Worm (Caenorhabditis elegans): Measurements from ENCODE around the gene C13A2.4.

C13A2.4 gene

DNA sequence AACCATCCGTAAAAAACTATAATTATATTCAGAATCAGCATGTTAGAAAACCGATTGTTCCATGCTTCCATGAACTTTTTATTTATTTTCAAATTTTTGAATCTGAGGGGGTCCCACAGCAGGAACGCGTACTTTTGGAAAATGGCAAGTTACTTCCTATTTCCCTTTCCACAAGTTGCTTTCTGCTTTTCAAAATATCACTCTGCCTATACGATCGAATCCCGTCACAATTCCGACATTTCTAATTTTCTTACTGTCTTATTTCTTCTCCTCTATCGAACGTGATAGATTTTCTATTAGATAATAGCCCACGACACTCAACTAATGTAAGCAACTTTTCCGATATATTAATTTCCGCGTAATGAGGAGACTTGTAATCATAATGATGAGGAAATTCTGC, 3.7 kb upstream of the C13A2.4 start, which contains the start of gene C13A2.5:
C13A2.5 (plus strand) TSS at position 301 of the 400 bp plus-strand sequence.
- TF ChIP-seq F39B2.1 (GFP tag; IDR thresholded peaks at IDR 0.05), result no peak
- TF ChIP-seq nhr-120 (GFP tag; IDR thresholded peaks at IDR 0.05), result no peak
- no peak for TF ChIP-seq mcd-1 (GFP tag; IDR thresholded peaks at IDR 0.05)
- TF ChIP-seq nfyb-1 (GFP tag; IDR thresholded peaks at IDR 0.05), result no peak
- TF ChIP-seq bed-2 (GFP tag; IDR thresholded peaks at IDR 0.05), result no peak
- no peak for TF ChIP-seq unc-62 (GFP tag; optimal IDR thresholded peaks at IDR 0.05)
- no peak for TF ChIP-seq somi-1 (GFP tag; optimal IDR thresholded peaks at IDR 0.05)
- TF ChIP-seq aptf-3 (GFP tag; IDR thresholded peaks at IDR 0.05), result no peak
- TF ChIP-seq F57A8.1 (GFP tag; optimal IDR thresholded peaks at IDR 0.05), result no peak
- no peak for TF ChIP-seq let-607 (tag; optimal IDR thresholded peaks at IDR 0.05)
- no peak for TF ChIP-seq Y53F4B.3 (GFP tag; IDR thresholded peaks at IDR 0.05)
- no peak for TF ChIP-seq sdz-38 (tag; optimal IDR thresholded peaks at IDR 0.05)
- TF ChIP-seq ztf-26 (tag; optimal IDR thresholded peaks at IDR 0.05), result no peak
- TF ChIP-seq B0261.1 (tag; optimal IDR thresholded peaks at IDR 0.05), result no peak
- no peak for TF ChIP-seq attf-5 (GFP tag; optimal IDR thresholded peaks at IDR 0.05)
- no peak for TF ChIP-seq tbx-9 (tag; optimal IDR thresholded peaks at IDR 0.05; ENCODE audit: borderline replicate concordance)
- no peak for TF ChIP-seq rcor-1 (GFP tag; IDR thresholded peaks at IDR 0.05)
- no peak for TF ChIP-seq F23B12.7 (tag; optimal IDR thresholded peaks at IDR 0.05; ENCODE audit: insufficient read depth)

DNA sequence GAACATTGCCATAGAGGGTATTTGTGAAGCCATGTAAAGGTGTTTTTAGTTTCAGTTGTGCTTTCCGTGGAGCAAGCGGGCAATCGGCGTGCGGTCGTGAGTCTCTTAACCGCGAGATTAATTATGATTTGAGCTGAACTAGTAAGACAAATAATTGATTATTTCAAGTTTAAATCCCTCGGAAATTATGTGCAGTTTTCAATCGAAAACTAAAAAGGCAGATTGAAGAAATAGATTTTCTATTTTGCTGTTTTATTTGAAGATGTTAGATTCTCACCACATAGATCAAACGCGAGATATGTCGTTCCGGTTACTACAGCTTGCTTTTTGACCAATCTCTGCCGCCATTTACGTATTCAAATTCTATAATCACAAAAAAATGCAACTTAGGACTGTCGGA, 2.8 kb downstream of the C13A2.4 start, which contains the start of gene C13A2.3:
C13A2.3 (plus strand) TSS at position 301 of the 400 bp plus-strand sequence.
- TF ChIP-seq nhr-80 (tag; optimal IDR thresholded peaks at IDR 0.05) (no peak), hmg-20 (GFP tag; IDR thresholded peaks at IDR 0.05) (no peak), bed-2 (GFP tag; IDR thresholded peaks at IDR 0.05) (no peak), nhr-179 (tag; optimal IDR thresholded peaks at IDR 0.05) (no peak), mxl-1 (tag; optimal IDR thresholded peaks at IDR 0.05) (no peak), nhr-120 (GFP tag; IDR thresholded peaks at IDR 0.05) (no peak)

DNA sequence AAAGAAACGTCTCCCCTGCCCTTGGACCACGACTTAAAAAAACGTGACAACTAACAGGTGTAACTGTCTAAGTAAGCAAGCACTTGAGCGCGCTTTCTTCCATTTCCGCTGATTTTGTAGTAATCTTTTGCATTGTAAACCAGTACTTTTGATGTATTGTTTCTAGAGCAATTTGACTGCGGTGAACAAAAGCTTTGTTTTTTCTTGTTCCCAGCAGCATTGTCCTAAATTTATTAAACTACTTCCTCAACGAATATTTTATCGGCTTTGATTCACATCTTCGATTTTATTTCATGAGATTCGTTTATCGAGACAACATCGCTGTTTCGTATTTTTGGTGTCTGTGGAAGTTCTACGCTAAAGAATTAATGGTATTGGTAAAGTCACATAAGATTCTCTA, 9.5 kb downstream of the C13A2.4 start, which contains the start of gene C13A2.1:
C13A2.1 (plus strand) TSS at position 301 of the 400 bp plus-strand sequence.
- TF ChIP-seq hlh-12 (tag; optimal IDR thresholded peaks at IDR 0.05), result no peak
- no peak for TF ChIP-seq hlh-26 (GFP tag; conservative IDR thresholded peaks at IDR 0.05)
- no peak for TF ChIP-seq hmg-20 (GFP tag; IDR thresholded peaks at IDR 0.05)
- TF ChIP-seq him-1 (tag; optimal IDR thresholded peaks at IDR 0.05), result no peak
- no peak for TF ChIP-seq ceh-58 (GFP tag; IDR thresholded peaks at IDR 0.05)
- TF ChIP-seq B0019.2 (GFP tag; conservative IDR thresholded peaks at IDR 0.05), result no peak
- no peak for TF ChIP-seq lag-1 (GFP tag; IDR thresholded peaks at IDR 0.05)
- no peak for TF ChIP-seq unc-62 (GFP tag; optimal IDR thresholded peaks at IDR 0.05)
- TF ChIP-seq D2030.7 (GFP tag; IDR thresholded peaks at IDR 0.05), result no peak
- no peak for TF ChIP-seq xnd-1 (tag; optimal IDR thresholded peaks at IDR 0.05)
- TF ChIP-seq tbp1 (GFP tag; optimal IDR thresholded peaks at IDR 0.05), result no peak
- TF ChIP-seq lin-40 (tag; optimal IDR thresholded peaks at IDR 0.05), result no peak
- no peak for TF ChIP-seq madf-8 (GFP tag; conservative IDR thresholded peaks at IDR 0.05)
- no peak for TF ChIP-seq C06A6.2 (GFP tag; conservative IDR thresholded peaks at IDR 0.05)
- no peak for TF ChIP-seq egrh-3 (GFP tag; IDR thresholded peaks at IDR 0.05)
- TF ChIP-seq B0035.1 (tag; optimal IDR thresholded peaks at IDR 0.05), result no peak
- no peak for TF ChIP-seq F10E7.11 (tag; optimal IDR thresholded peaks at IDR 0.05)

Data from whole organism, young adult.